Worm (Caenorhabditis elegans) whole organism, L4 larva: ENCODE data around the gene mrpl-36.
A peak's percentile ranks its signal among the peaks of the same experiment; 100 is the strongest.

Experiments used
- D1046.2 ChIP-seq: fragments of 200-800 bp; sonication (Bioruptor generic); IDR thresholded peaks from 2 replicates; pipeline ENCODE4 v1.3.6; 2022; ENCODE audit warnings: missing genetic modification characterization, missing compliant biosample characterization
- F10B5.3 ChIP-seq: sonication (generic microtip); optimal IDR thresholded peaks from 2 replicates; lab custom pipeline; 2016; ENCODE audit warnings: mild to moderate bottlenecking, missing genetic modification characterization, missing compliant biosample characterization
- F49E8.2 ChIP-seq: sonication (generic microtip); optimal IDR thresholded peaks from 2 replicates; lab custom pipeline; 2016; ENCODE audit warnings: missing compliant biosample characterization, mild to moderate bottlenecking, missing genetic modification characterization, borderline replicate concordance
- R02D3.7 ChIP-seq: fragments of 150-350 bp; sonication (generic microtip); optimal IDR thresholded peaks from 3 replicates; lab custom pipeline; 2014; ENCODE audit warnings: missing biosample characterization, missing genetic modification characterization
- Y75B8A.6 ChIP-seq: fragments of 200-800 bp; sonication (Bioruptor generic); IDR thresholded peaks from 2 replicates; pipeline ENCODE4 v1.3.6; 2022; ENCODE audit warnings: missing genetic modification reagents, missing genetic modification characterization, missing compliant biosample characterization
- ZK337.2 ChIP-seq: fragments of 200-800 bp; sonication (Bioruptor generic); IDR thresholded peaks from 2 replicates; pipeline ENCODE4 v1.3.6; 2022; ENCODE audit warnings: missing genetic modification reagents, missing genetic modification characterization, missing compliant biosample characterization
- ZK546.5 ChIP-seq, 2 experiments: sonication (generic microtip); optimal IDR thresholded peaks; 2 replicates each; lab custom pipeline; 2017; ENCODE audit warnings: missing biosample characterization in 2 of 2, missing genetic modification characterization in 2 of 2
- aly-2 ChIP-seq: sonication (generic microtip); optimal IDR thresholded peaks from 2 replicates; lab custom pipeline; 2018; ENCODE audit warnings: missing biosample characterization, missing genetic modification characterization
- attf-4 ChIP-seq: sonication (generic microtip); optimal IDR thresholded peaks from 3 replicates; lab custom pipeline; 2017; ENCODE audit warnings: missing biosample characterization, missing genetic modification characterization
- ceh-20 ChIP-seq: fragments of 200-800 bp; sonication (Bioruptor generic); IDR thresholded peaks from 2 replicates; pipeline ENCODE4 v1.3.6; 2022; ENCODE audit warnings: missing genetic modification reagents, missing genetic modification characterization, missing compliant biosample characterization
- ceh-32 ChIP-seq: sonication (generic microtip); optimal IDR thresholded peaks from 2 replicates; lab custom pipeline; 2016; ENCODE audit warnings: mild to moderate bottlenecking, missing genetic modification characterization, missing compliant biosample characterization; ENCODE audit not compliant: poor library complexity
- ces-1 ChIP-seq: fragments of 150-350 bp; sonication (generic microtip); optimal IDR thresholded peaks from 4 replicates; lab custom pipeline; 2014; ENCODE audit warnings: missing biosample characterization, missing genetic modification reagents, missing genetic modification characterization
- cey-2 ChIP-seq: sonication (generic microtip); optimal IDR thresholded peaks from 3 replicates; lab custom pipeline; 2017; ENCODE audit warnings: missing genetic modification characterization, mild to moderate bottlenecking, missing compliant biosample characterization, antibody characterized with exemption, borderline replicate concordance; ENCODE audit not compliant: insufficient read depth
- ctbp-1 ChIP-seq: fragments of 200-800 bp; sonication (Bioruptor generic); IDR thresholded peaks from 2 replicates; pipeline ENCODE4 v1.3.6; 2022; ENCODE audit warnings: missing genetic modification reagents, missing genetic modification characterization, missing compliant biosample characterization
- daf-16 ChIP-seq, 3 experiments: sonication (generic microtip); optimal IDR thresholded peaks; 2 replicates each; lab custom pipeline; 2016 to 2017; ENCODE audit warnings: missing genetic modification characterization in 3 of 3, missing genetic modification reagents in 3 of 3, mild to moderate bottlenecking in 2 of 3, missing compliant biosample characterization in 2 of 3, missing biosample characterization in 1 of 3, moderate library complexity in 1 of 3
- daf-8 ChIP-seq: fragments of 200-800 bp; sonication (Bioruptor generic); IDR thresholded peaks from 2 replicates; pipeline ENCODE4 v1.3.6; 2022; ENCODE audit warnings: missing genetic modification characterization, missing compliant biosample characterization
- dmd-6 ChIP-seq: fragments of 200-800 bp; sonication (Bioruptor generic); IDR thresholded peaks from 2 replicates; pipeline ENCODE4 v1.3.6; 2022; ENCODE audit warnings: missing genetic modification reagents, missing genetic modification characterization, missing compliant biosample characterization
- duxl-1 ChIP-seq: sonication (generic microtip); optimal IDR thresholded peaks from 2 replicates; lab custom pipeline; 2016; ENCODE audit warnings: mild to moderate bottlenecking, missing genetic modification characterization, moderate library complexity, missing compliant biosample characterization; ENCODE audit not compliant: poor library complexity
- dve-1 ChIP-seq: sonication (generic microtip); optimal IDR thresholded peaks from 2 replicates; lab custom pipeline; 2017; ENCODE audit warnings: antibody characterized with exemption, mild to moderate bottlenecking, missing genetic modification characterization, missing compliant biosample characterization; ENCODE audit not compliant: insufficient read depth
- egl-43 ChIP-seq: fragments of 200-800 bp; sonication (Bioruptor generic); IDR thresholded peaks from 2 replicates; pipeline ENCODE4 v1.3.6; 2022; ENCODE audit warnings: missing genetic modification reagents, missing genetic modification characterization, missing compliant biosample characterization
- fkh-10 ChIP-seq: fragments of 150-350 bp; optimal IDR thresholded peaks from 2 replicates; lab custom pipeline; 2014; ENCODE audit warnings: missing biosample characterization, missing genetic modification reagents, missing genetic modification characterization
- fos-1 ChIP-seq: fragments of 150-350 bp; optimal IDR thresholded peaks from 2 replicates; lab custom pipeline; 2014; ENCODE audit warnings: missing biosample characterization, missing genetic modification characterization
- hlh-11 ChIP-seq: fragments of 200-800 bp; sonication (Bioruptor generic); optimal IDR thresholded peaks from 2 replicates; lab custom pipeline; 2018; ENCODE audit warnings: mild to moderate bottlenecking, missing genetic modification characterization, missing compliant biosample characterization
- jun-1 ChIP-seq: fragments of 150-350 bp; optimal IDR thresholded peaks from 2 replicates; lab custom pipeline; 2014; ENCODE audit warnings: missing biosample characterization, missing genetic modification reagents, missing genetic modification characterization
- lim-7 ChIP-seq: fragments of 200-800 bp; sonication (Bioruptor generic); IDR thresholded peaks from 2 replicates; pipeline ENCODE4 v1.3.6; 2022; ENCODE audit warnings: missing genetic modification characterization, missing compliant biosample characterization
- lin-1 ChIP-seq: fragments of 200-800 bp; sonication (Bioruptor generic); IDR thresholded peaks from 2 replicates; pipeline ENCODE4 v1.3.6; 2022; ENCODE audit warnings: missing genetic modification reagents, missing genetic modification characterization, missing compliant biosample characterization
- lin-13 ChIP-seq: fragments of 150-350 bp; optimal IDR thresholded peaks from 2 replicates; lab custom pipeline; 2014; ENCODE audit warnings: missing biosample characterization, missing genetic modification reagents, missing genetic modification characterization
- lin-39 ChIP-seq: fragments of 150-350 bp; optimal IDR thresholded peaks from 2 replicates; lab custom pipeline; 2014; ENCODE audit warnings: missing biosample characterization, missing genetic modification reagents, missing genetic modification characterization
- madf-5 ChIP-seq, 2 experiments: fragments of 200-800 bp; sonication (Bioruptor generic); IDR thresholded peaks; 2 replicates each; pipeline ENCODE4 v1.3.6; 2022; ENCODE audit warnings: missing compliant biosample characterization in 2 of 2, missing genetic modification characterization in 2 of 2
- madf-9 ChIP-seq: fragments of 200-800 bp; sonication (Bioruptor generic); conservative IDR thresholded peaks from 2 replicates; pipeline ENCODE4 v1.3.6; 2022; ENCODE audit warnings: missing genetic modification reagents, missing genetic modification characterization, missing compliant biosample characterization
- mdl-1 ChIP-seq, 2 experiments: fragments of 150-350 bp in 1 of 2; sonication (generic microtip) in 1 of 2; optimal IDR thresholded peaks; 2 replicates each; lab custom pipeline; 2014 to 2017; ENCODE audit warnings: missing biosample characterization in 2 of 2, missing genetic modification characterization in 2 of 2
- mep-1 ChIP-seq: fragments of 150-350 bp; sonication (generic microtip); optimal IDR thresholded peaks from 3 replicates; lab custom pipeline; 2014; ENCODE audit warnings: missing biosample characterization, missing genetic modification characterization
- mxl-2 ChIP-seq: fragments of 200-800 bp; sonication (Bioruptor generic); conservative IDR thresholded peaks from 2 replicates; pipeline ENCODE4 v1.3.6; 2022; ENCODE audit warnings: missing genetic modification reagents, missing genetic modification characterization, missing compliant biosample characterization
- nhr-10 ChIP-seq: fragments of 150-350 bp; optimal IDR thresholded peaks from 2 replicates; lab custom pipeline; 2014; ENCODE audit warnings: missing biosample characterization, missing genetic modification characterization
- nhr-25 ChIP-seq: sonication (generic microtip); optimal IDR thresholded peaks from 2 replicates; lab custom pipeline; 2017; ENCODE audit warnings: missing genetic modification characterization, mild to moderate bottlenecking, missing compliant biosample characterization, antibody characterized with exemption, moderate library complexity, borderline replicate concordance; ENCODE audit not compliant: insufficient read depth
- nhr-28 ChIP-seq: fragments of 150-350 bp; optimal IDR thresholded peaks from 2 replicates; lab custom pipeline; 2014; ENCODE audit warnings: missing biosample characterization, missing genetic modification characterization
- nhr-76 ChIP-seq: fragments of 150-350 bp; optimal IDR thresholded peaks from 2 replicates; lab custom pipeline; 2014; ENCODE audit warnings: missing biosample characterization, missing genetic modification characterization
- php-3 ChIP-seq: fragments of 200-800 bp; sonication (Bioruptor generic); IDR thresholded peaks from 2 replicates; pipeline ENCODE4 v1.3.6; 2022; ENCODE audit warnings: missing genetic modification reagents, missing genetic modification characterization, missing compliant biosample characterization
- pqm-1 ChIP-seq: sonication (generic microtip); optimal IDR thresholded peaks from 2 replicates; lab custom pipeline; 2017; ENCODE audit warnings: missing biosample characterization, missing genetic modification characterization
- spr-1 ChIP-seq: sonication (generic microtip); optimal IDR thresholded peaks from 2 replicates; lab custom pipeline; 2016; ENCODE audit warnings: mild to moderate bottlenecking, missing genetic modification characterization, missing compliant biosample characterization
- tag-97 ChIP-seq: fragments of 200-800 bp; sonication (Bioruptor generic); IDR thresholded peaks from 2 replicates; pipeline ENCODE4 v1.3.6; 2022; ENCODE audit warnings: missing genetic modification characterization, missing compliant biosample characterization
- tra-1 ChIP-seq: fragments of 200-800 bp; sonication (Bioruptor generic); IDR thresholded peaks from 2 replicates; pipeline ENCODE4 v1.3.6; 2022; ENCODE audit warnings: missing genetic modification reagents, missing genetic modification characterization, missing compliant biosample characterization
- unc-130 ChIP-seq: sonication (generic microtip); optimal IDR thresholded peaks from 2 replicates; lab custom pipeline; 2016; ENCODE audit warnings: missing genetic modification reagents, missing genetic modification characterization, missing compliant biosample characterization
- unc-39 ChIP-seq: sonication (generic microtip); optimal IDR thresholded peaks from 2 replicates; lab custom pipeline; 2017; ENCODE audit warnings: missing biosample characterization, missing genetic modification characterization
- unc-62 ChIP-seq, 3 experiments: fragments of 150-350 bp in 1 of 3; sonication (generic microtip); optimal IDR thresholded peaks in 2 of 3; peaks in 1 of 3; 1 replicate in 1 of 3; 2 replicates in 2 of 3; lab custom pipeline; 2014 to 2017; ENCODE audit warnings: missing biosample characterization in 3 of 3, missing genetic modification characterization in 3 of 3, missing genetic modification reagents in 3 of 3, missing genotype in 1 of 3
- zfp-2 ChIP-seq: sonication (generic microtip); optimal IDR thresholded peaks from 2 replicates; lab custom pipeline; 2016; ENCODE audit warnings: mild to moderate bottlenecking, missing genetic modification characterization, missing compliant biosample characterization
- zip-2 ChIP-seq: fragments of 150-350 bp; optimal IDR thresholded peaks from 2 replicates; lab custom pipeline; 2014; ENCODE audit warnings: missing biosample characterization, missing genetic modification characterization

Gene mrpl-36

ce11 chrIII:9850877-9851276 is 3.0 kb upstream of the mrpl-36 start:
- peak; percentile 8 for TF ChIP-seq dve-1
- no peak for TF ChIP-seq fos-1
- no peak for TF ChIP-seq egl-43
- TF ChIP-seq dmd-6 (GFP tag; lab: Robert Waterston, UW), result peak; percentile 39; the same call in 1 of the 2 replicates
- no peak for TF ChIP-seq ceh-20 (GFP tag; lab: Robert Waterston, UW)
- TF ChIP-seq ctbp-1, result no peak
- TF ChIP-seq lin-13 (GFP tag; lab: Kevin White, UChicago), result no peak
- no peak for TF ChIP-seq daf-8
- TF ChIP-seq F10B5.3 (tag; lab: Kevin White, UChicago), result no peak
- no peak for TF ChIP-seq lim-7
- no peak for TF ChIP-seq R02D3.7 (tag; lab: Kevin White, UChicago)
- TF ChIP-seq pqm-1 (tag; lab: Kevin White, UChicago), result no peak
- peak; percentile 10 for TF ChIP-seq nhr-10 (tag; lab: Kevin White, UChicago)
- TF ChIP-seq fkh-10 (GFP tag; lab: Kevin White, UChicago), result no peak
- no peak for TF ChIP-seq tag-97 (GFP tag; lab: Robert Waterston, UW)
- TF ChIP-seq ZK546.5 (tag; optimal IDR thresholded peaks at IDR 0.05; lab: Kevin White, UChicago), result no peak
- TF ChIP-seq nhr-28 (tag; lab: Kevin White, UChicago), result peak; percentile 51
- no peak for TF ChIP-seq nhr-76 (tag; lab: Kevin White, UChicago)
- no peak for TF ChIP-seq daf-16 (GFP tag; optimal IDR thresholded peaks at IDR 0.05; lab: Kevin White, UChicago)
- peak; percentile 62 for TF ChIP-seq daf-16 (tag; optimal IDR thresholded peaks at IDR 0.05; lab: Kevin White, UChicago)
- TF ChIP-seq hlh-11 (tag; lab: Kevin White, UChicago), result peak; percentile 18
- no peak for TF ChIP-seq mep-1 (tag; lab: Kevin White, UChicago)
- no peak for TF ChIP-seq madf-9

- TF ChIP-seq dmd-6 (GFP tag; lab: Robert Waterston, UW) (peak; percentile 63), tag-97 (GFP tag; lab: Robert Waterston, UW) (no peak), tra-1 (GFP tag; lab: Robert Waterston, UW) (0 out of 2 replicates have a peak, but pooled peaks have one; percentile 43), zfp-2 (no peak), aly-2 (no peak), ces-1 (GFP tag; lab: Kevin White, UChicago) (no peak), attf-4 (no peak), F49E8.2 (tag; lab: Kevin White, UChicago) (no peak), dve-1 (peak; percentile 85), duxl-1 (tag; lab: Kevin White, UChicago) (no peak), unc-39 (tag; lab: Kevin White, UChicago) (no peak), nhr-25 (tag; lab: Kevin White, UChicago) (no peak), lin-1 (no peak), spr-1 (no peak), lin-39 (no peak), ceh-20 (GFP tag; lab: Robert Waterston, UW) (no peak), unc-130 (GFP tag; lab: Kevin White, UChicago) (no peak), R02D3.7 (tag; lab: Kevin White, UChicago) (no peak), pqm-1 (tag; lab: Kevin White, UChicago) (peak; percentile 45), unc-62 (GFP tag; optimal IDR thresholded peaks at IDR 0.05 in 1 of 2; lab: Kevin White, UChicago) (peak in 1 of 2 experiments; percentile 73), unc-62 (tag; optimal IDR thresholded peaks at IDR 0.05; lab: Kevin White, UChicago) (no peak), mdl-1 (tag; optimal IDR thresholded peaks at IDR 0.05; lab: Kevin White, UChicago) (peak in 1 of 2 experiments; percentile 54), Y75B8A.6 (GFP tag; lab: Robert Waterston, UW) (no peak), D1046.2 (GFP tag; lab: Robert Waterston, UW) (no peak), zip-2 (no peak), nhr-28 (tag; lab: Kevin White, UChicago) (peak; percentile 87), cey-2 (tag; lab: Kevin White, UChicago) (no peak), mxl-2 (GFP tag; lab: Robert Waterston, UW) (no peak), nhr-10 (tag; lab: Kevin White, UChicago) (no peak), ceh-32 (no peak), daf-8 (no peak), ZK337.2 (GFP tag; lab: Robert Waterston, UW) (no peak), jun-1 (tag; lab: Kevin White, UChicago) (no peak), madf-5 (GFP tag; IDR thresholded peaks at IDR 0.05; lab: Robert Waterston, UW) (no peak), madf-9 (no peak), hlh-11 (tag; lab: Kevin White, UChicago) (peak; percentile 58), php-3 (peak; percentile 65), daf-16 (GFP tag; optimal IDR thresholded peaks at IDR 0.05; lab: Kevin White, UChicago) (no peak), daf-16 (tag; optimal IDR thresholded peaks at IDR 0.05; lab: Kevin White, UChicago) (peak; percentile 94)
These were observed 2.0 kb upstream of the mrpl-36 start for ce11 chrIII:9849950-9850349.
